Fruit fly (Drosophila melanogaster) whole organism, prepupa: Measurements from ENCODE around the gene CG31538.

Source experiments
- CG10631 ChIP-seq: fragments of 200-800 bp; sonication (Bioruptor generic); optimal IDR thresholded peaks from 2 replicates; lab custom pipeline; 2016; ENCODE audit warnings: missing biosample characterization, missing genetic modification characterization
- CG11294 ChIP-seq: fragments of 200-800 bp; sonication (Bioruptor generic); IDR thresholded peaks from 2 replicates; pipeline ENCODE4 v1.3.6; 2022; ENCODE audit warnings: missing biosample characterization, missing genetic modification characterization
- CG11762 ChIP-seq: fragments of 200-800 bp; sonication (Bioruptor generic); optimal IDR thresholded peaks from 3 replicates; lab custom pipeline; 2016; ENCODE audit warnings: missing biosample characterization, missing genetic modification characterization; ENCODE audit not compliant: insufficient read depth
- CG11902 ChIP-seq: fragments of 200-800 bp; sonication (Bioruptor generic); optimal IDR thresholded peaks from 3 replicates; lab custom pipeline; 2016; ENCODE audit warnings: missing biosample characterization, missing genetic modification characterization
- CG15336 ChIP-seq: fragments of 200-800 bp; sonication (Bioruptor generic); IDR thresholded peaks from 2 replicates; pipeline ENCODE4 v1.3.6; 2022; ENCODE audit warnings: missing biosample characterization, missing genetic modification characterization
- CG1621 ChIP-seq: fragments of 200-800 bp; sonication (Bioruptor generic); optimal IDR thresholded peaks from 3 replicates; lab custom pipeline; 2018; ENCODE audit warnings: missing biosample characterization, mild to moderate bottlenecking, missing genetic modification characterization
- CG16779 ChIP-seq: fragments of 200-800 bp; sonication (Bioruptor generic); optimal IDR thresholded peaks from 3 replicates; lab custom pipeline; 2017; ENCODE audit warnings: missing biosample characterization, mild to moderate bottlenecking, missing genetic modification characterization
- CG3032 ChIP-seq: fragments of 200-800 bp; optimal IDR thresholded peaks from 2 replicates; lab custom pipeline; 2019; ENCODE audit warnings: missing biosample characterization, mild to moderate bottlenecking, missing genetic modification characterization, moderate library complexity
- CG32006 ChIP-seq: fragments of 200-800 bp; sonication (Bioruptor generic); optimal IDR thresholded peaks from 3 replicates; lab custom pipeline; 2017; ENCODE audit warnings: missing biosample characterization, mild to moderate bottlenecking, missing genetic modification characterization
- CG3919 ChIP-seq: fragments of 200-800 bp; sonication (Bioruptor generic); optimal IDR thresholded peaks from 3 replicates; lab custom pipeline; 2016; ENCODE audit warnings: missing biosample characterization, missing genetic modification characterization
- CG4318 ChIP-seq: fragments of 200-800 bp; sonication (Bioruptor generic); optimal IDR thresholded peaks from 3 replicates; lab custom pipeline; 2017; ENCODE audit warnings: missing biosample characterization, mild to moderate bottlenecking, missing genetic modification characterization
- CG6792 ChIP-seq: fragments of 200-800 bp; sonication (Bioruptor generic); optimal IDR thresholded peaks from 3 replicates; lab custom pipeline; 2016; ENCODE audit warnings: missing biosample characterization, missing genetic modification characterization
- CG6808 ChIP-seq: fragments of 200-800 bp; sonication (Bioruptor generic); optimal IDR thresholded peaks from 3 replicates; lab custom pipeline; 2017; ENCODE audit warnings: missing biosample characterization, missing genetic modification characterization, mild to moderate bottlenecking, moderate library complexity, missing genetic modification reagents
- CG6854 ChIP-seq: fragments of 200-800 bp; sonication (Bioruptor generic); optimal IDR thresholded peaks from 2 replicates; lab custom pipeline; 2017; ENCODE audit warnings: missing biosample characterization, mild to moderate bottlenecking, missing genetic modification characterization
- CG7368 ChIP-seq: fragments of 200-800 bp; sonication (Bioruptor generic); optimal IDR thresholded peaks from 3 replicates; lab custom pipeline; 2016; ENCODE audit warnings: missing biosample characterization, missing genetic modification characterization
- CG8119 ChIP-seq: fragments of 200-800 bp; sonication (Bioruptor generic); IDR thresholded peaks from 3 replicates; pipeline ENCODE4 v1.3.6; 2022; ENCODE audit warnings: missing biosample characterization, missing genetic modification characterization
- CG8319 ChIP-seq: fragments of 200-800 bp; sonication (Bioruptor generic); optimal IDR thresholded peaks from 3 replicates; lab custom pipeline; 2016; ENCODE audit warnings: missing biosample characterization, missing genetic modification characterization
- Eip75B ChIP-seq: fragments of 200-800 bp; sonication (Bioruptor generic); optimal IDR thresholded peaks from 3 replicates; lab custom pipeline; 2016; ENCODE audit warnings: missing biosample characterization, missing genetic modification characterization
- Eip78C ChIP-seq: fragments of 200-800 bp; sonication (Bioruptor generic); peaks from one replicate; lab custom pipeline; 2016; ENCODE audit warnings: missing biosample characterization, missing genetic modification characterization
- Eip93F ChIP-seq: fragments of 200-800 bp; sonication (Bioruptor generic); optimal IDR thresholded peaks from 2 replicates; lab custom pipeline; 2016; ENCODE audit warnings: missing biosample characterization, mild to moderate bottlenecking, missing genetic modification characterization
- Ets96B ChIP-seq: fragments of 200-800 bp; optimal IDR thresholded peaks from 2 replicates; lab custom pipeline; 2019; ENCODE audit warnings: missing biosample characterization, mild to moderate bottlenecking, missing genetic modification characterization, moderate library complexity
- Hr38 ChIP-seq: sonication (Bioruptor generic); optimal IDR thresholded peaks from 2 replicates; lab custom pipeline; 2016; ENCODE audit warnings: missing biosample characterization, missing genetic modification characterization
- Hr4 ChIP-seq: fragments of 200-800 bp; sonication (Bioruptor generic); optimal IDR thresholded peaks from 3 replicates; lab custom pipeline; 2016; ENCODE audit warnings: missing biosample characterization, missing genetic modification characterization
- Lpt ChIP-seq: fragments of 200-800 bp; sonication (Bioruptor generic); optimal IDR thresholded peaks from 3 replicates; lab custom pipeline; 2016; ENCODE audit warnings: missing biosample characterization, missing genetic modification characterization
- Met ChIP-seq: fragments of 200-800 bp; sonication (Bioruptor generic); optimal IDR thresholded peaks from 3 replicates; lab custom pipeline; 2016; ENCODE audit warnings: missing biosample characterization, missing genetic modification characterization
- OdsH ChIP-seq: fragments of 200-800 bp; sonication (Bioruptor generic); optimal IDR thresholded peaks from 3 replicates; lab custom pipeline; 2016; ENCODE audit warnings: missing biosample characterization, missing genetic modification characterization
- Sox102F ChIP-seq: fragments of 200-800 bp; sonication (Bioruptor generic); optimal IDR thresholded peaks from 2 replicates; lab custom pipeline; 2016; ENCODE audit warnings: missing biosample characterization, mild to moderate bottlenecking, missing genetic modification characterization
- Sox14 ChIP-seq: fragments of 200-800 bp; sonication (Bioruptor generic); optimal IDR thresholded peaks from 3 replicates; lab custom pipeline; 2016; ENCODE audit warnings: missing biosample characterization, missing genetic modification characterization
- Sox15 ChIP-seq: fragments of 200-800 bp; sonication (Bioruptor generic); optimal IDR thresholded peaks from 3 replicates; lab custom pipeline; 2016; ENCODE audit warnings: missing biosample characterization, missing genetic modification characterization
- acj6 ChIP-seq: fragments of 200-800 bp; sonication (Bioruptor generic); optimal IDR thresholded peaks from 3 replicates; lab custom pipeline; 2016; ENCODE audit warnings: missing biosample characterization, missing genetic modification characterization
- cyc ChIP-seq: fragments of 200-800 bp; sonication (Bioruptor generic); optimal IDR thresholded peaks from 3 replicates; lab custom pipeline; 2016; ENCODE audit warnings: missing biosample characterization, missing genetic modification characterization
- dac ChIP-seq: fragments of 200-800 bp; sonication (Bioruptor generic); optimal IDR thresholded peaks from 2 replicates; lab custom pipeline; 2017; ENCODE audit warnings: missing biosample characterization, mild to moderate bottlenecking, missing genetic modification characterization
- dsx ChIP-seq: fragments of 200-800 bp; optimal IDR thresholded peaks from 3 replicates; lab custom pipeline; 2019; ENCODE audit warnings: missing biosample characterization, mild to moderate bottlenecking, missing genetic modification characterization, moderate library complexity; ENCODE audit not compliant: poor library complexity, severe bottlenecking
- eg ChIP-seq: fragments of 200-800 bp; sonication (Bioruptor generic); IDR thresholded peaks from 3 replicates; pipeline ENCODE4 v1.3.6; 2022; ENCODE audit warnings: missing biosample characterization, missing genetic modification characterization
- esn ChIP-seq: fragments of 200-800 bp; sonication (Bioruptor generic); optimal IDR thresholded peaks from 2 replicates; lab custom pipeline; 2016; ENCODE audit warnings: missing biosample characterization, mild to moderate bottlenecking, missing genetic modification characterization, moderate library complexity
- fd59A ChIP-seq: fragments of 200-800 bp; sonication (Bioruptor generic); optimal IDR thresholded peaks from 2 replicates; lab custom pipeline; 2017; ENCODE audit warnings: missing biosample characterization, mild to moderate bottlenecking, missing genetic modification characterization, missing genetic modification reagents
- fd85E ChIP-seq: fragments of 200-800 bp; sonication (Bioruptor generic); optimal IDR thresholded peaks from 3 replicates; lab custom pipeline; 2016; ENCODE audit warnings: missing biosample characterization, missing genetic modification characterization
- lz ChIP-seq: fragments of 200-800 bp; sonication (Bioruptor generic); optimal IDR thresholded peaks from 3 replicates; lab custom pipeline; 2016; ENCODE audit warnings: missing biosample characterization, missing genetic modification characterization
- net ChIP-seq: fragments of 200-800 bp; sonication (Bioruptor generic); optimal IDR thresholded peaks from 3 replicates; lab custom pipeline; 2016; ENCODE audit warnings: missing biosample characterization, missing genetic modification characterization
- pdm3 ChIP-seq: fragments of 200-800 bp; sonication (Bioruptor generic); optimal IDR thresholded peaks from 3 replicates; lab custom pipeline; 2016; ENCODE audit warnings: missing biosample characterization, missing genetic modification characterization
- salr ChIP-seq, 2 experiments: fragments of 200-800 bp; sonication (Bioruptor generic); optimal IDR thresholded peaks; 3 replicates each; lab custom pipeline; 2016 to 2018; ENCODE audit warnings: missing biosample characterization in 2 of 2, missing genetic modification characterization in 2 of 2, mild to moderate bottlenecking in 1 of 2
- spab ChIP-seq: fragments of 200-800 bp; sonication (Bioruptor generic); optimal IDR thresholded peaks from 2 replicates; lab custom pipeline; 2017; ENCODE audit warnings: missing biosample characterization, mild to moderate bottlenecking, missing genetic modification characterization, missing genetic modification reagents
- ss ChIP-seq, 2 experiments: fragments of 200-800 bp; sonication (Bioruptor generic); optimal IDR thresholded peaks; 2 replicates in 1 of 2; 3 replicates in 1 of 2; lab custom pipeline; 2017 to 2018; ENCODE audit warnings: mild to moderate bottlenecking in 2 of 2, missing biosample characterization in 2 of 2, missing genetic modification characterization in 2 of 2, moderate library complexity in 1 of 2
- svp ChIP-seq: fragments of 200-800 bp; sonication (Bioruptor generic); peaks from one replicate; lab custom pipeline; 2016; ENCODE audit warnings: missing biosample characterization, missing genetic modification characterization
- topi ChIP-seq: fragments of 200-800 bp; sonication (Bioruptor generic); optimal IDR thresholded peaks from 3 replicates; lab custom pipeline; 2016; ENCODE audit warnings: missing biosample characterization, missing genetic modification characterization
- vri ChIP-seq: fragments of 200-800 bp; sonication (Bioruptor generic); optimal IDR thresholded peaks from 3 replicates; lab custom pipeline; 2016; ENCODE audit warnings: missing biosample characterization, mild to moderate bottlenecking, missing genetic modification characterization

CG31538 gene

dm6 chr3R:5251243-5251865 is 26.3 kb downstream of the CG31538 start, which contains the start of gene CtsF (continued):
- no peak for TF ChIP-seq pdm3
- TF ChIP-seq spab (GFP tag; lab: Kevin White, UChicago): no peak
- TF ChIP-seq CG6808 (GFP tag; lab: Kevin White, UChicago): no peak
- TF ChIP-seq esn: peak; percentile 25
- no peak for TF ChIP-seq CG6792
- TF ChIP-seq Ets96B (tag; lab: Kevin White, UChicago): no peak
- TF ChIP-seq svp (GFP tag; lab: Kevin White, UChicago): peak; percentile 66
- no peak for TF ChIP-seq fd59A
- TF ChIP-seq Eip93F (GFP tag; lab: Kevin White, UChicago): no peak
- peak; percentile 28 to 63 for TF ChIP-seq ss (GFP tag; optimal IDR thresholded peaks at IDR 0.05; lab: Kevin White, UChicago)
- no peak for TF ChIP-seq CG11762 (GFP tag; lab: Kevin White, UChicago)
- TF ChIP-seq fd85E (GFP tag; lab: Kevin White, UChicago): no peak
- peak; percentile 18 for TF ChIP-seq lz (GFP tag; lab: Kevin White, UChicago)
- TF ChIP-seq Eip75B (GFP tag; lab: Kevin White, UChicago): peak; percentile 27
- TF ChIP-seq Sox15 (GFP tag; lab: Kevin White, UChicago): no peak
- peak; percentile 16 for TF ChIP-seq dsx (GFP tag; lab: Kevin White, UChicago)
- peak; percentile 9 for TF ChIP-seq topi
- TF ChIP-seq dac (GFP tag; lab: Kevin White, UChicago): no peak
- no peak for TF ChIP-seq OdsH
- no peak for TF ChIP-seq acj6
- TF ChIP-seq Met: peak; percentile 5
- TF ChIP-seq vri (GFP tag; lab: Kevin White, UChicago): peak; percentile 34
- 0 out of 3 replicates have a peak, but pooled peaks have one; percentile 9 for TF ChIP-seq eg

dm6 chr3R:5250530-5251242 is 26.9 kb downstream of the CG31538 start:
- peak; percentile 7 for TF ChIP-seq dsx (GFP tag; lab: Kevin White, UChicago)
- TF ChIP-seq pdm3: peak; percentile 67
- peak; percentile 68 for TF ChIP-seq CG10631 (GFP tag; lab: Kevin White, UChicago)
- peak; percentile 37 for TF ChIP-seq CG1621 (tag; lab: Kevin White, UChicago)
- TF ChIP-seq OdsH: peak; percentile 74
- TF ChIP-seq Lpt (GFP tag; lab: Kevin White, UChicago): peak; percentile 55
- TF ChIP-seq topi: peak; percentile 61
- TF ChIP-seq esn: peak; percentile 73
- peak; percentile 24 for TF ChIP-seq spab (GFP tag; lab: Kevin White, UChicago)
- TF ChIP-seq CG4318 (GFP tag; lab: Kevin White, UChicago): peak; percentile 69
- no peak for TF ChIP-seq Hr38
- peak; percentile 10 for TF ChIP-seq fd85E (GFP tag; lab: Kevin White, UChicago)
- TF ChIP-seq CG6808 (GFP tag; lab: Kevin White, UChicago): peak; percentile 31
- TF ChIP-seq CG8119 (GFP tag; lab: Robert Waterston, UW): peak; percentile 73; the same call in 2 of the 3 replicates
- peak; percentile 63 for TF ChIP-seq CG15336 (GFP tag; lab: Robert Waterston, UW)
- TF ChIP-seq Sox102F: peak; percentile 57
- peak; percentile 29 to 61 for TF ChIP-seq salr (GFP tag; optimal IDR thresholded peaks at IDR 0.05; lab: Kevin White, UChicago)
- peak; percentile 54 for TF ChIP-seq CG7368 (GFP tag; lab: Kevin White, UChicago)
- TF ChIP-seq Eip75B (GFP tag; lab: Kevin White, UChicago): peak; percentile 62
- peak; percentile 65 for TF ChIP-seq net
- TF ChIP-seq CG6854 (GFP tag; lab: Kevin White, UChicago): no peak
- peak; percentile 24 for TF ChIP-seq CG11902
- no peak for TF ChIP-seq CG11294 (GFP tag; lab: Robert Waterston, UW)
- TF ChIP-seq Sox14: peak; percentile 47
- peak; percentile 43 for TF ChIP-seq CG16779 (tag; lab: Kevin White, UChicago)
- peak; percentile 73 for TF ChIP-seq acj6
- TF ChIP-seq CG3919: peak; percentile 78
- TF ChIP-seq fd59A: peak; percentile 25
- peak; percentile 76 for TF ChIP-seq Hr4 (GFP tag; lab: Kevin White, UChicago)
- peak; percentile 66 for TF ChIP-seq cyc (GFP tag; lab: Kevin White, UChicago)
- peak; percentile 78 for TF ChIP-seq CG32006 (GFP tag; lab: Kevin White, UChicago)
- TF ChIP-seq CG3032 (tag; lab: Kevin White, UChicago): peak; percentile 54
- peak; percentile 54 for TF ChIP-seq CG8319 (GFP tag; lab: Kevin White, UChicago)
- TF ChIP-seq Eip78C (GFP tag; lab: Kevin White, UChicago): peak; percentile 81
- TF ChIP-seq dac (GFP tag; lab: Kevin White, UChicago): peak; percentile 62
- peak; percentile 54 for TF ChIP-seq vri (GFP tag; lab: Kevin White, UChicago)
